Worm (Caenorhabditis elegans) whole organism, late embryonic: Measurements from ENCODE around the gene sri-37.

Source experiments
- ceh-18 ChIP-seq: sonication (generic microtip); optimal IDR thresholded peaks from 2 replicates; lab custom pipeline; 2016; ENCODE audit warnings: missing genetic modification characterization, missing compliant biosample characterization
- che-1 ChIP-seq: sonication (generic microtip); optimal IDR thresholded peaks from 2 replicates; lab custom pipeline; 2016; ENCODE audit warnings: mild to moderate bottlenecking, missing genetic modification characterization, missing compliant biosample characterization
- elt-4 ChIP-seq: sonication (generic microtip); optimal IDR thresholded peaks from 2 replicates; lab custom pipeline; 2016; ENCODE audit warnings: missing genetic modification characterization, missing compliant biosample characterization
- eyg-1 ChIP-seq: sonication (generic microtip); optimal IDR thresholded peaks from 2 replicates; lab custom pipeline; 2016; ENCODE audit warnings: missing genotype, missing genetic modification characterization, missing compliant biosample characterization
- gmeb-2 ChIP-seq: sonication (generic microtip); optimal IDR thresholded peaks from 2 replicates; lab custom pipeline; 2016; ENCODE audit warnings: missing genetic modification characterization, inconsistent platforms, missing compliant biosample characterization
- hlh-13 ChIP-seq: fragments of 200-800 bp; sonication (Bioruptor generic); optimal IDR thresholded peaks from 2 replicates; lab custom pipeline; 2018; ENCODE audit warnings: mild to moderate bottlenecking, missing genetic modification characterization, missing compliant biosample characterization
- lim-6 ChIP-seq: sonication (generic microtip); optimal IDR thresholded peaks from 2 replicates; lab custom pipeline; 2016; ENCODE audit warnings: missing genetic modification characterization, missing compliant biosample characterization
- pag-3 ChIP-seq: sonication (generic microtip); optimal IDR thresholded peaks from 2 replicates; lab custom pipeline; 2016; ENCODE audit warnings: missing compliant biosample characterization, missing genetic modification characterization, borderline replicate concordance
- pha-2 ChIP-seq: sonication (generic microtip); optimal IDR thresholded peaks from 2 replicates; lab custom pipeline; 2017; ENCODE audit warnings: mild to moderate bottlenecking, missing genetic modification characterization, missing compliant biosample characterization
- unc-3 ChIP-seq, 2 experiments: fragments of 200-800 bp in 1 of 2; sonication (Bioruptor generic) in 1 of 2; sonication (generic microtip) in 1 of 2; conservative IDR thresholded peaks in 1 of 2; optimal IDR thresholded peaks in 1 of 2; 2 replicates each; pipeline versions ENCODE4 v1.3.6 to Lab custom; 2016 to 2022; ENCODE audit warnings: missing compliant biosample characterization in 2 of 2, missing genetic modification characterization in 2 of 2, missing genetic modification reagents in 1 of 2
- unc-55 ChIP-seq: sonication (generic microtip); optimal IDR thresholded peaks from 2 replicates; lab custom pipeline; 2017; ENCODE audit warnings: missing biosample characterization, missing genetic modification reagents, missing genetic modification characterization

ce11 chrII:2622480-2622879 is 6.9 kb upstream of the sri-37 start, which contains the start of gene D2062.5:
- TF ChIP-seq eyg-1 (tag; lab: Kevin White, UChicago): no peak
- no peak for TF ChIP-seq unc-3 (GFP tag; conservative IDR thresholded peaks at IDR 0.05; lab: Robert Waterston, UW)
- no peak for TF ChIP-seq unc-3 (tag; optimal IDR thresholded peaks at IDR 0.05; lab: Kevin White, UChicago)
- no peak for TF ChIP-seq elt-4
- TF ChIP-seq unc-55 (GFP tag; lab: Kevin White, UChicago): no peak
- no peak for TF ChIP-seq gmeb-2 (tag; lab: Kevin White, UChicago)
- TF ChIP-seq pag-3 (tag; lab: Kevin White, UChicago): no peak
- TF ChIP-seq ceh-18: no peak
- TF ChIP-seq che-1 (tag; lab: Kevin White, UChicago): no peak
- no peak for TF ChIP-seq pha-2 (tag; lab: Kevin White, UChicago)
- no peak for TF ChIP-seq lim-6 (tag; lab: Kevin White, UChicago)
- TF ChIP-seq hlh-13 (GFP tag; lab: Kevin White, UChicago): no peak
